Fruit fly (Drosophila melanogaster) whole organism: Measurements from ENCODE around the gene CG10804.

Experiments used
- CG8478 ChIP-seq: fragments of >200 bp; optimal IDR thresholded peaks from 2 replicates; lab custom pipeline; 2018; ENCODE audit warnings: inconsistent platforms
- Dll ChIP-seq: fragments of >200 bp; optimal IDR thresholded peaks from 2 replicates; lab custom pipeline; 2017
- EcR ChIP-seq, 2 experiments: fragments of >200 bp; optimal IDR thresholded peaks; 2 replicates each; lab custom pipeline; 2017; ENCODE audit warnings: missing biosample characterization in 2 of 2, missing genetic modification characterization in 2 of 2, missing genetic modification reagents in 2 of 2
- pan ChIP-seq: fragments of >200 bp; optimal IDR thresholded peaks from 2 replicates; lab custom pipeline; 2017
- psq ChIP-seq: fragments of >200 bp; optimal IDR thresholded peaks from 2 replicates; lab custom pipeline; 2017
- usp ChIP-seq: fragments of >200 bp; optimal IDR thresholded peaks from 2 replicates; lab custom pipeline; 2017; ENCODE audit warnings: missing biosample characterization, missing genetic modification characterization, mixed read lengths

Gene CG10804

DNA sequence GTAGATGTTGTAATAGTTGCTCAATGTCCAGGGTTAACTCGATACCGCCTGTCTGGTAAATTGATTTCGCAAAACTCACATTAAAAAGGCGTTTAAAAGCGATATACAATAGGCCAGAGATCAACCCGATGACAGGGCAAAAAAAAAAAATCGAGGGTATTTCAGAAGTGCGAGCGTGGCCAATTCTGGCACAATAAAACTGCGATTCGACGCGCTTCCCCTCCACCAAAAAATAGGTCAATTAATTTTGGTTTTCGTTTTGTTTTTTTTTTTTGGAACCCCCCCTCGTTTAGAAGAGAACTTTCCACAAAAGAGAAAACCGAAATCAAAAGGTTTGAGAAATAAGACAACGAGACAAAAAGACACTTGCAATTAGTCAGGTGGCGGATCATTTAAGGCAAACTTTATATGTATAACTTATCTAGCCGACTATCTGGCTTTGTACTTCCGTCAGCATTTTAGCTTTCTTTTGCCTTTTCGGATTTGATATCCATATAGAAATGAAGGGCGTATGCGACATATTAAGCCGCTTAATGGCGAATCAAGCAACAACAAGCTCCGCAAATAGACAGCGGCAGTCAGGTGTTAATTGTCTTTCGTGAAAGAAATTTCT, 11.5 kb downstream of the CG10804 start:
- TF ChIP-seq psq (lab: Kevin White, UChicago) (no peak), usp (GFP tag; lab: Kevin White, UChicago) (no peak), Dll (no peak), pan (no peak), CG8478 (lab: Kevin White, UChicago) (no peak), EcR (GFP tag; optimal IDR thresholded peaks at IDR 0.05; lab: Kevin White, UChicago) (no peak)

dm6 chrX:3465551-3465950, 16.6 kb downstream of the CG10804 start:
- no peak for TF ChIP-seq usp (GFP tag; lab: Kevin White, UChicago)
- TF ChIP-seq CG8478 (lab: Kevin White, UChicago): no peak
- TF ChIP-seq psq (lab: Kevin White, UChicago): no peak
- TF ChIP-seq Dll: no peak
- TF ChIP-seq EcR (GFP tag; optimal IDR thresholded peaks at IDR 0.05; lab: Kevin White, UChicago): no peak
- TF ChIP-seq pan: no peak

dm6 chrX:3463944-3464343, 18.2 kb downstream of the CG10804 start, which contains the start of gene CG16781:
Gene CG16781 (minus strand): TSS chrX:3464044.
- TF ChIP-seq pan (no peak), psq (lab: Kevin White, UChicago) (no peak), usp (GFP tag; lab: Kevin White, UChicago) (no peak), CG8478 (lab: Kevin White, UChicago) (no peak)

dm6 chrX:3460140-3460642, 21.9 kb downstream of the CG10804 start, which contains the start of the genes CG16782 and CG10801:
Gene CG16782 (minus strand): TSS chrX:3460240.
Gene CG10801 (plus strand): TSS chrX:3460592.
- TF ChIP-seq usp (GFP tag; lab: Kevin White, UChicago) (no peak), Dll (no peak), psq (lab: Kevin White, UChicago) (no peak), pan (no peak)

DNA sequence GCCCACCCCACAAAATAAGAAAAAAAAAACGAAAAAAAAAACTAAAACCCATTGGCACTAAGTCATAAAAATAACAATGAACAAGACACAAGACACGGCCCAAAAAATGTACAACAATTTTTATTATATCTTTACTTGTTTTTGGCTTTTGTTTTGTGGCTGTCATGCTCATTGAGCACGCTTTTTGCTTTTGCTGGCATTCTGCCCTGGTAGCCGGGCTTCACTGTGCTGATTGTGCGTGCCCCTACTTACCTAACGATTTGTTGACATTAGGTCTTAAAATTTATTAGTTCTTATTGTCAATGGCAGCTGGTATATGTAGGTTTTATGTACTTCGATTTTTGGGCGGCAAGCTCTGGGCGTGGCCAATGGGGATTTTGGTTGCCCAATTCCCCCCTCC, 23.6 kb downstream of the CG10804 start:
- TF ChIP-seq pan: no peak
- TF ChIP-seq psq (lab: Kevin White, UChicago): no peak
- no peak for TF ChIP-seq usp (GFP tag; lab: Kevin White, UChicago)
- no peak for TF ChIP-seq CG8478 (lab: Kevin White, UChicago)
- TF ChIP-seq Dll: no peak
- TF ChIP-seq EcR (GFP tag; optimal IDR thresholded peaks at IDR 0.05; lab: Kevin White, UChicago): no peak

dm6 chrX:3457518-3457917, 24.6 kb downstream of the CG10804 start:
- TF ChIP-seq EcR (GFP tag; optimal IDR thresholded peaks at IDR 0.05; lab: Kevin White, UChicago): no peak
- TF ChIP-seq usp (GFP tag; lab: Kevin White, UChicago): no peak
- TF ChIP-seq pan: no peak
- TF ChIP-seq CG8478 (lab: Kevin White, UChicago): no peak
- no peak for TF ChIP-seq Dll
- TF ChIP-seq psq (lab: Kevin White, UChicago): no peak

DNA sequence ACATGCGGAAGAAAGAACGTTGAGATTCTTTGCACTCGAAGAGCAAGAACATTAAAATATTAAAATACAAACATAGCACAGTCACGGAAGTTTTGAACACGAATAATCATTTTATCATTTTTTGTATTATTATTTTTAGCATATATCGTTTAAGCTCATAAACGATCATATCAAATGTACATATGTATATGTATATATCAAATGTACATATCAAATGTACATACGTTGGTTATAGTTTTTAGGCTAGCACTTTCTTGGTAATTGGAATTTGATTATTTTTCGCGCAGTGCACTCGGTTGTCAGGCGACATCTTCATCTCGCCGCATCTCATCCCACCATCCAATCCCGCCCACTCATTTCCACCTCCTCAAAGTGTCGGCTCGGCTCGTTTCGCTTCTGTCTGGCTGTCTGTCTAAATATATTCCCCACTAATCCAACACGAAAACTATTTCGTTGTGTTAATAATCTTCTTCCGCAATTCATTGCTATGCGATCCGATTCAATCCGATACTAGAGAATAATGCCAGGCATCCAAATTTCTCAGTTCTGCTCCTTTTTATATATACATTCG, 26.6 kb downstream of the CG10804 start:
- TF ChIP-seq pan (no peak), psq (lab: Kevin White, UChicago) (no peak), EcR (GFP tag; optimal IDR thresholded peaks at IDR 0.05; lab: Kevin White, UChicago) (no peak), usp (GFP tag; lab: Kevin White, UChicago) (no peak), CG8478 (lab: Kevin White, UChicago) (no peak), Dll (no peak)

- no peak for TF ChIP-seq psq (lab: Kevin White, UChicago)
- no peak for TF ChIP-seq Dll
- no peak for TF ChIP-seq pan
- no peak for TF ChIP-seq CG8478 (lab: Kevin White, UChicago)
- no peak for TF ChIP-seq EcR (GFP tag; optimal IDR thresholded peaks at IDR 0.05; lab: Kevin White, UChicago)
- no peak for TF ChIP-seq usp (GFP tag; lab: Kevin White, UChicago)
Observed at dm6 chrX:3454715-3455114, 27.4 kb downstream of the CG10804 start.

DNA sequence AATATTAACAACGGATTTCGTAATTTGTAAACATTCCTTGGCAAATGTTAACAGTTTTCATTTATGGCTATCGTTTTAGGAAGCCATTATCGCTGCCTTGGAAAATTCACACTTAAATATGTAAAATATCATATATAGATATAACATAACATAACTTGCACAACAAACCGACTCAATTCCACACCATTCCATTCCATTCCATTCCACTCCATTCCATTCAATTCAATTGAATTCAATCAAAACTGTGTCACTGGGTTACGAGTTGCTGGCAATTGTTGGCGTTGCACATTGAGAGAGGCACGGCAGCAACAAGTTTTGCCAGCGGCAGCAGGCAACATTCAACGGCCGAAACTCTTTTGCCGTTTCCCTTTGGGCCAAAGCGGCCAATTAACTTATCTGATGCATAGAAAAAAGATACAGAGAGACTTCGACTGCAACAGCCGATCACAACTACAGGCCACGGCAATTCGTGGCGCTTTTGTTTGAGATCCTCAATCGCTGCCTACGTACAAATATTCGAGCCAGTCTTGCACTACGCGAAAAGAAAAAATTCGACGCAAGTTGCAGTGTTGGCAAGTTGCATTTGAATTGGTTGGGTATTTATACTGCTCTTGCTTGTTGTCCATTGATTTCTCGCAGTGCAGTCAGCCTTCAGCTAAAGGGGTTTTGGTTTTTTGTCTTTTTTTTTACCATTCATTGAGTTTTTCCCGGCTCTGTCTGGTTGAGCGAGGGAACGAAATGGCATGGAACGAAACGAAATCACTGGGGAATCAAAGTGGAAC, 28.9 kb downstream of the CG10804 start:
- TF ChIP-seq Dll (no peak), psq (lab: Kevin White, UChicago) (no peak), usp (GFP tag; lab: Kevin White, UChicago) (no peak), pan (no peak), CG8478 (lab: Kevin White, UChicago) (no peak), EcR (GFP tag; optimal IDR thresholded peaks at IDR 0.05; lab: Kevin White, UChicago) (no peak)

DNA sequence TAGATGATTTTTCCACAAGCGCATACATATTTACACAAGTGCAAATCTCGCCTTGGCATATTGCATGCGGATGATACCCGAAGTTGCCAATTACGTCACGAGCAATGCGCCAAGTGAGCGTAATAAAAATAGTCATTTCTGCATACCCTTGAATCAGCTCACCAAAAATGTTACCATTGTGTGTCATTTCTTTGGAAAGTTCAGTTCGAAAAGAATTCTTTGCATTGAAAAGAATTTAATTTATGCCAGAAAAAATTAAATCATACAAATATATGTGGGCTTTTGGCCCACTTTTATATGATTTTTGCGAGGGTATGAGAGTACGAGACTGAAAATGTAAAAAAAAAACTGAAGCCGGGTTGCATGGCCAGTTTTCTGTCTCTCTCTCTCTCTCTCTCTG, 30.2 kb downstream of the CG10804 start:
- TF ChIP-seq CG8478 (lab: Kevin White, UChicago) (no peak), pan (no peak), usp (GFP tag; lab: Kevin White, UChicago) (no peak), Dll (no peak), psq (lab: Kevin White, UChicago) (no peak), EcR (GFP tag; optimal IDR thresholded peaks at IDR 0.05; lab: Kevin White, UChicago) (no peak)

- no peak for TF ChIP-seq pan
- TF ChIP-seq Dll: no peak
- no peak for TF ChIP-seq psq (lab: Kevin White, UChicago)
- no peak for TF ChIP-seq CG8478 (lab: Kevin White, UChicago)
- TF ChIP-seq usp (GFP tag; lab: Kevin White, UChicago): no peak
- no peak for TF ChIP-seq EcR (GFP tag; optimal IDR thresholded peaks at IDR 0.05; lab: Kevin White, UChicago)
Observed at dm6 chrX:3451250-3451786, 30.8 kb downstream of the CG10804 start.
